Worm (Caenorhabditis elegans) whole organism, L4 larva: ENCODE measurements around the gene Y62H9A.1.
A peak's percentile ranks its signal among the peaks of the same experiment; 100 is the strongest.

Source experiments
- F49E8.2 ChIP-seq: sonication (generic microtip); optimal IDR thresholded peaks from 2 replicates; lab custom pipeline; 2016; ENCODE audit warnings: missing compliant biosample characterization, mild to moderate bottlenecking, missing genetic modification characterization, borderline replicate concordance
- ZK337.2 ChIP-seq: fragments of 200-800 bp; sonication (Bioruptor generic); IDR thresholded peaks from 2 replicates; pipeline ENCODE4 v1.3.6; 2022; ENCODE audit warnings: missing genetic modification reagents, missing genetic modification characterization, missing compliant biosample characterization
- ama-1 ChIP-seq: fragments of 150-350 bp; optimal IDR thresholded peaks from 2 replicates; lab custom pipeline; 2014; ENCODE audit warnings: inconsistent platforms, mixed read lengths
- attf-4 ChIP-seq: sonication (generic microtip); optimal IDR thresholded peaks from 3 replicates; lab custom pipeline; 2017; ENCODE audit warnings: missing biosample characterization, missing genetic modification characterization
- ceh-28 ChIP-seq: fragments of 150-350 bp; optimal IDR thresholded peaks from 2 replicates; lab custom pipeline; 2014; ENCODE audit warnings: missing biosample characterization, missing genetic modification reagents, missing genetic modification characterization
- ces-1 ChIP-seq: fragments of 150-350 bp; sonication (generic microtip); optimal IDR thresholded peaks from 4 replicates; lab custom pipeline; 2014; ENCODE audit warnings: missing biosample characterization, missing genetic modification reagents, missing genetic modification characterization
- dmd-6 ChIP-seq: fragments of 200-800 bp; sonication (Bioruptor generic); IDR thresholded peaks from 2 replicates; pipeline ENCODE4 v1.3.6; 2022; ENCODE audit warnings: missing genetic modification reagents, missing genetic modification characterization, missing compliant biosample characterization
- lin-15B ChIP-seq: fragments of 150-350 bp; sonication (generic microtip); optimal IDR thresholded peaks from 3 replicates; lab custom pipeline; 2014; ENCODE audit warnings: missing biosample characterization, missing genetic modification characterization
- lin-38 ChIP-seq: fragments of 200-800 bp; sonication (Bioruptor generic); IDR thresholded peaks from 2 replicates; pipeline ENCODE4 v1.3.6; 2022; ENCODE audit warnings: missing genetic modification reagents, missing genetic modification characterization, missing compliant biosample characterization
- snpc-4 ChIP-seq: fragments of 150-350 bp; optimal IDR thresholded peaks from 2 replicates; lab custom pipeline; 2014; ENCODE audit warnings: missing biosample characterization, missing genetic modification characterization
- spr-1 ChIP-seq: sonication (generic microtip); optimal IDR thresholded peaks from 2 replicates; lab custom pipeline; 2016; ENCODE audit warnings: mild to moderate bottlenecking, missing genetic modification characterization, missing compliant biosample characterization
- zfp-2 ChIP-seq: sonication (generic microtip); optimal IDR thresholded peaks from 2 replicates; lab custom pipeline; 2016; ENCODE audit warnings: mild to moderate bottlenecking, missing genetic modification characterization, missing compliant biosample characterization
- ztf-11 ChIP-seq: fragments of 150-350 bp; optimal IDR thresholded peaks from 2 replicates; lab custom pipeline; 2014; ENCODE audit warnings: missing biosample characterization, missing genetic modification characterization

The Y62H9A.1 gene

ce11 chrX:11925243-11925642, 49.9 kb downstream of the Y62H9A.1 start (continued):
- no peak for TF ChIP-seq ama-1 (lab: Kevin White, UChicago)
- no peak for TF ChIP-seq ces-1 (GFP tag; lab: Kevin White, UChicago)
- TF ChIP-seq snpc-4 (tag; lab: Kevin White, UChicago) = no peak
- TF ChIP-seq attf-4 (tag; lab: Kevin White, UChicago) = no peak
- TF ChIP-seq zfp-2 (tag; lab: Kevin White, UChicago) = no peak
- no peak for TF ChIP-seq ztf-11 (tag; lab: Kevin White, UChicago)
- peak; percentile 59 for TF ChIP-seq dmd-6 (GFP tag; lab: Robert Waterston, UW)
- TF ChIP-seq ceh-28 = no peak
- TF ChIP-seq ZK337.2 (GFP tag; lab: Robert Waterston, UW) = no peak
- TF ChIP-seq lin-15B (tag; lab: Kevin White, UChicago) = no peak
- no peak for TF ChIP-seq spr-1 (tag; lab: Kevin White, UChicago)
- TF ChIP-seq F49E8.2 = no peak
- no peak for TF ChIP-seq lin-38
